Worm (Caenorhabditis elegans): ENCODE data around the gene dpy-22.

DNA sequence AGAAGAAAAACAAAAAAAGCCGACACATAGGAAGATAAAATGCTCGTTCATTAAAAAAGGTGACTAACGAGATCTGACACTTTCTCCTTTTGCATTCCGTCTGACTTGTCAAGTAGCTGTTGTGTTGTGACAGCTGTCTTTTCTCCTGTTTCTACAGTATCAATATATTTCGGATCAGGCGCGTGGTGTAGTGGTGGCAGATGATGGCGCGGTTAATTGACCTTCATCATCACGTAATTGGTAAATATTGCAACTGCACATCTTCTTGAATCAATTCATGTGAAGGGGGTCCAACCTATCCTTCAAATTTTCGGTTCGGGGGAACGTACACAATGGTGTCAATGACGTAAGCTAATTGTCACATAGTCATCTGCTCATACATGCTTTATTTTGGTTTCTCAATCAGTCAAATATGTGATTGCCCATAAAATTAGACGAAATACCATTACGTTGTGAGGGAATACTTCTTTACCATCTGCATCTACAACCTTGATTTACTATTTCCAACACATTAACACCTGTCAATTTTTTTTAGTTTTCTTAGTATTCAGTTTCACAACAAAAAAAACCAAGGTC lies 26.2 kb upstream of the dpy-22 start:
- TF ChIP-seq hlh-1 (tag; optimal IDR thresholded peaks at IDR 0.05) (no peak), ces-1 (GFP tag; optimal IDR thresholded peaks at IDR 0.05) (no peak), nhr-12 (tag; optimal IDR thresholded peaks at IDR 0.05) (no peak), unc-62 (GFP tag; optimal IDR thresholded peaks at IDR 0.05) (no peak), pha-4 (tag; optimal IDR thresholded peaks at IDR 0.05) (no peak), nhr-237 (tag; optimal IDR thresholded peaks at IDR 0.05) (no peak), nhr-76 (tag; optimal IDR thresholded peaks at IDR 0.05) (no peak), elt-3 (tag; optimal IDR thresholded peaks at IDR 0.05) (no peak), zip-8 (tag; optimal IDR thresholded peaks at IDR 0.05) (no peak), unc-39 (tag; optimal IDR thresholded peaks at IDR 0.05) (no peak), lsy-2 (tag; optimal IDR thresholded peaks at IDR 0.05) (no peak), flh-1 (GFP tag; optimal IDR thresholded peaks at IDR 0.05) (no peak), mls-2 (tag; optimal IDR thresholded peaks at IDR 0.05) (no peak)

Measured in whole organism, mixed stage, embryonic.